Worm (Caenorhabditis elegans) whole organism, L4 larva: ENCODE results near the gene tmem-135.

Experiments used
- F26F4.8 ChIP-seq: fragments of 200-800 bp; sonication (Bioruptor generic); conservative IDR thresholded peaks from 2 replicates; pipeline ENCODE4 v1.3.6; 2022; ENCODE audit warnings: missing genetic modification characterization, missing compliant biosample characterization
- F37D6.2 ChIP-seq: sonication (generic microtip); optimal IDR thresholded peaks from 2 replicates; lab custom pipeline; 2016; ENCODE audit warnings: mild to moderate bottlenecking, missing genetic modification characterization, missing compliant biosample characterization
- F49E8.2 ChIP-seq: sonication (generic microtip); optimal IDR thresholded peaks from 2 replicates; lab custom pipeline; 2016; ENCODE audit warnings: missing compliant biosample characterization, mild to moderate bottlenecking, missing genetic modification characterization, borderline replicate concordance
- T20F7.1 ChIP-seq: fragments of 200-800 bp; sonication (Bioruptor generic); optimal IDR thresholded peaks from 2 replicates; lab custom pipeline; 2018; ENCODE audit warnings: mild to moderate bottlenecking, missing genetic modification characterization, missing compliant biosample characterization
- T26A8.4 ChIP-seq: fragments of 200-800 bp; sonication (Bioruptor generic); IDR thresholded peaks from 2 replicates; pipeline ENCODE4 v1.3.6; 2022; ENCODE audit warnings: missing genetic modification characterization, missing compliant biosample characterization
- Y105C5A.15 ChIP-seq: fragments of 200-800 bp; sonication (Bioruptor generic); IDR thresholded peaks from 2 replicates; pipeline ENCODE4 v1.3.6; 2022; ENCODE audit warnings: missing genetic modification characterization, missing compliant biosample characterization
- Y48G9A.11 ChIP-seq: fragments of 200-800 bp; sonication (Bioruptor generic); IDR thresholded peaks from 2 replicates; pipeline ENCODE4 v1.3.6; 2022; ENCODE audit warnings: missing genetic modification reagents, missing genetic modification characterization, missing compliant biosample characterization
- Y75B8A.6 ChIP-seq: fragments of 200-800 bp; sonication (Bioruptor generic); IDR thresholded peaks from 2 replicates; pipeline ENCODE4 v1.3.6; 2022; ENCODE audit warnings: missing genetic modification reagents, missing genetic modification characterization, missing compliant biosample characterization
- attf-4 ChIP-seq: sonication (generic microtip); optimal IDR thresholded peaks from 3 replicates; lab custom pipeline; 2017; ENCODE audit warnings: missing biosample characterization, missing genetic modification characterization
- cey-2 ChIP-seq: sonication (generic microtip); optimal IDR thresholded peaks from 3 replicates; lab custom pipeline; 2017; ENCODE audit warnings: missing genetic modification characterization, mild to moderate bottlenecking, missing compliant biosample characterization, antibody characterized with exemption, borderline replicate concordance; ENCODE audit not compliant: insufficient read depth
- ctbp-1 ChIP-seq: fragments of 200-800 bp; sonication (Bioruptor generic); IDR thresholded peaks from 2 replicates; pipeline ENCODE4 v1.3.6; 2022; ENCODE audit warnings: missing genetic modification reagents, missing genetic modification characterization, missing compliant biosample characterization
- daf-8 ChIP-seq: fragments of 200-800 bp; sonication (Bioruptor generic); IDR thresholded peaks from 2 replicates; pipeline ENCODE4 v1.3.6; 2022; ENCODE audit warnings: missing genetic modification characterization, missing compliant biosample characterization
- dpl-1 ChIP-seq: fragments of 150-350 bp; optimal IDR thresholded peaks from 2 replicates; lab custom pipeline; 2014; ENCODE audit warnings: missing biosample characterization, missing genetic modification reagents, missing genetic modification characterization
- dve-1 ChIP-seq: sonication (generic microtip); optimal IDR thresholded peaks from 2 replicates; lab custom pipeline; 2017; ENCODE audit warnings: antibody characterized with exemption, mild to moderate bottlenecking, missing genetic modification characterization, missing compliant biosample characterization; ENCODE audit not compliant: insufficient read depth
- hif-1 ChIP-seq, 2 experiments: sonication (generic microtip); optimal IDR thresholded peaks; 2 replicates each; lab custom pipeline; 2016 to 2017; ENCODE audit warnings: missing compliant biosample characterization in 2 of 2, missing genetic modification characterization in 2 of 2, missing genetic modification reagents in 2 of 2, missing genotype in 2 of 2, mild to moderate bottlenecking in 1 of 2
- lin-39 ChIP-seq: fragments of 150-350 bp; optimal IDR thresholded peaks from 2 replicates; lab custom pipeline; 2014; ENCODE audit warnings: missing biosample characterization, missing genetic modification reagents, missing genetic modification characterization
- madf-9 ChIP-seq: fragments of 200-800 bp; sonication (Bioruptor generic); conservative IDR thresholded peaks from 2 replicates; pipeline ENCODE4 v1.3.6; 2022; ENCODE audit warnings: missing genetic modification reagents, missing genetic modification characterization, missing compliant biosample characterization
- mdt-29 ChIP-seq: fragments of 200-800 bp; sonication (Bioruptor generic); IDR thresholded peaks from 2 replicates; pipeline ENCODE4 v1.3.6; 2022; ENCODE audit warnings: missing genetic modification reagents, missing genetic modification characterization, missing compliant biosample characterization
- nhr-11 ChIP-seq: fragments of 150-350 bp; optimal IDR thresholded peaks from 2 replicates; lab custom pipeline; 2014; ENCODE audit warnings: missing biosample characterization, missing genetic modification characterization
- nhr-111 ChIP-seq: fragments of 200-800 bp; sonication (Bioruptor generic); optimal IDR thresholded peaks from 2 replicates; lab custom pipeline; 2018; ENCODE audit warnings: mild to moderate bottlenecking, missing genetic modification characterization, missing compliant biosample characterization
- nhr-41 ChIP-seq: fragments of 200-800 bp; sonication (Bioruptor generic); IDR thresholded peaks from 2 replicates; pipeline ENCODE4 v1.3.6; 2022; ENCODE audit warnings: missing genetic modification reagents, missing genetic modification characterization, missing compliant biosample characterization
- nhr-6 ChIP-seq: fragments of 150-350 bp; optimal IDR thresholded peaks from 2 replicates; lab custom pipeline; 2014; ENCODE audit warnings: missing biosample characterization, missing genetic modification characterization
- php-3 ChIP-seq: fragments of 200-800 bp; sonication (Bioruptor generic); IDR thresholded peaks from 2 replicates; pipeline ENCODE4 v1.3.6; 2022; ENCODE audit warnings: missing genetic modification reagents, missing genetic modification characterization, missing compliant biosample characterization
- snpc-4 ChIP-seq: fragments of 150-350 bp; optimal IDR thresholded peaks from 2 replicates; lab custom pipeline; 2014; ENCODE audit warnings: missing biosample characterization, missing genetic modification characterization
- spr-1 ChIP-seq: sonication (generic microtip); optimal IDR thresholded peaks from 2 replicates; lab custom pipeline; 2016; ENCODE audit warnings: mild to moderate bottlenecking, missing genetic modification characterization, missing compliant biosample characterization
- unc-130 ChIP-seq: sonication (generic microtip); optimal IDR thresholded peaks from 2 replicates; lab custom pipeline; 2016; ENCODE audit warnings: missing genetic modification reagents, missing genetic modification characterization, missing compliant biosample characterization
- unc-62 ChIP-seq, 3 experiments: fragments of 150-350 bp in 1 of 3; sonication (generic microtip); optimal IDR thresholded peaks in 2 of 3; peaks in 1 of 3; 1 replicate in 1 of 3; 2 replicates in 2 of 3; lab custom pipeline; 2014 to 2017; ENCODE audit warnings: missing biosample characterization in 3 of 3, missing genetic modification characterization in 3 of 3, missing genetic modification reagents in 3 of 3, missing genotype in 1 of 3

The tmem-135 gene

DNA sequence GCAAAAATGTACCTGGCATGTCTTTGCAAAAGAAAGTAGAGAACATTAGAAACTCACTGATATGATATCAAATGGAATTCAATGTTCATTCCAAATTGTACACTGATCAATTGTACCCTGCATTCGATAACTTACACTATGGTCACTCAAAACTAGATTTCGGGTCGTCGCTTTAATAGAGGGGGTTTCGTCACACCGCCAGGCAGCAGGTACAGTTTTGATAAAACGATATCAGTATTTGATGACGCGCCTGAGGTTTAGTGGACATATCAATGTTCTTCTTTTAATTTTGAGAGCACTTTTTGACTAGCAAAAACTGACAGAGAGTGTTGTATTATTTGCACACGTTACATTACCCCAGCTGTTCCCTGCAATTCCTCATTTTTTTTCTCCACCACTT is 37.4 kb upstream of the tmem-135 start (continued):
- peak; percentile 20 for TF ChIP-seq dve-1 (tag; lab: Kevin White, UChicago)
- no peak for TF ChIP-seq T26A8.4
- no peak for TF ChIP-seq F49E8.2 (tag; lab: Kevin White, UChicago)
- TF ChIP-seq snpc-4 (tag; lab: Kevin White, UChicago) = no peak

DNA sequence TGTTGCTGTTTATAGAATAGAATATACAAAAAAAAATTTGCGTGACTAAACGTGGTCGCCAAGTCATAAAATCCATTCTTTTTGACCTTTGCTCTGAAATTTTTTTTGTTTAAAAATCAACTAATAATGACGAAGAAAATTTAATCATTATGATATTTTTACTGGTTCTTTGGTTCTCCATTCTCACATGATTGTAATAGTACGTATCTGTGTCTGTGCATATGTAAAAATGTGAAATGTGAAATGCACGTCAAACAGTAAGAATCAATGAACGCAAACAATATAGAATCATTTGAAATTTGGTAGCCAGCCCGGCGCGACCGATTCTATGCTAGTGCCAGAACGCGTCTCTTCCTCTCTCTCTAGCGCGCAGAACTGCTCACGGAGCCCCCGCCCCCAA is 36.7 kb upstream of the tmem-135 start, which contains the start of gene hosl-1:
hosl-1 (plus strand) TSS at position 301 of the 400 bp plus-strand sequence.
- TF ChIP-seq hif-1 (tag; optimal IDR thresholded peaks at IDR 0.05; lab: Kevin White, UChicago) (peak in 1 of 2 experiments; percentile 42), daf-8 (GFP tag; lab: Robert Waterston, UW) (no peak), nhr-11 (tag; lab: Kevin White, UChicago) (no peak), nhr-111 (no peak), mdt-29 (GFP tag; lab: Robert Waterston, UW) (no peak), lin-39 (no peak)

DNA sequence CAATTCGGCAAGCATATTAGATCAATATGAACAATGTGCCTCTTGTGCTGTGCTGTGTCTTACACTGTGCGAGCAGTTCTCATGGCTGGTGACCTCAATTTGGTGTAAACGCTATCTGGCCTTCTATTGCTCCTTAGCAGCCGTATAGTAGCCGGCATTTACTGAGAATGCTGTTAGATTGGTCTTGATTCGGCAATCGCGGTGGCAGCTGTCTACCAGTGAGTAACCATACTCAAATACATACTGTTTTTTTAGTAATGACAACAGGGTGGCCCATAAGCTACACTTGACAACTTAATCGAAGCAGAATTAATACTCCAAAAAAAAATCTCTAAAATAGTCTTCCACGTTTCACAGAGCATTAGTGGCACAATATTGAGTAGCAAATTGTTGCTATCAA is 26.4 kb upstream of the tmem-135 start, which contains the start of gene C46C11.4:
C46C11.4 (minus strand) TSS at position 101 of the 400 bp plus-strand sequence.
- TF ChIP-seq spr-1 (tag; lab: Kevin White, UChicago) = no peak

DNA sequence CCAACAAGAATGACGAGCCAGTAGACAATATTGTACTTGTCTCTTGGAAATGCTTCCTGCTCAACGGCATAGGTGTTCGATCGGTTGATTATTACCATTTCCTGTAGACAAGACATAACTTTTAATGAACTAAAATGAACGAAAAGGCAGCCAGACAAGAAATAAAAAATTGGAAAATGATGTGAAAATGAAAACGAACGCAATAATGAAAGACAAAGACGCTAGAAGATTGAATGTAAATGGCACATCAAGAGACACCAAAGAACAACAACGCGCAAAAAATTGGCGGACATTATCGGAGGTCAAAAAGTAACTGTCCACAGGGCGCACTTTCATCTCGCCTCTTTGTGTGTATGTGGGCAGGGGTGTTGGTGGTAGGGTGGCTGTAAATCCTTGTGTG is 24.4 kb upstream of the tmem-135 start, which contains the start of gene ent-5:
ent-5 (minus strand) TSS at position 101 of the 400 bp plus-strand sequence.
- no peak for TF ChIP-seq php-3 (GFP tag; lab: Robert Waterston, UW)

DNA sequence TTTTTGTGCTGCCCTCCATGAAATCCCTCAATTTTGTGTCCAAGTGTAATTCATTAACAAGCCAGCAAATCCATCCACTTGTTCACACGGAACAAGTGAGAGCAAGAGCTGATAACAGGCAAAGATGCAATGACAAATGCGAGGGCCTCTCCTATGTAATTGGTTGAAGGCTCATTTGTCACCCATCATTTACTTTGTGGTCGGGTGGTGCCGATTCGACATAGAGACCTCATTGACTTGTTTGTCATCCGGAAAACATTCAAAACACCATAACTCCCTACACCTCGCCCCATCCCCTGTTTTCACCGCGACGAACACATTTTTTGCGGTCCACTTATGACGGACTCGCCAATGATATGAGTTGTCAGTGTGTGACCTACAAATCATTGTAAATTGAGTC is 22.1 kb upstream of the tmem-135 start:
- TF ChIP-seq unc-62 (GFP tag; optimal IDR thresholded peaks at IDR 0.05 in 1 of 2; lab: Kevin White, UChicago) (peak in 1 of 2 experiments; percentile 85), unc-62 (tag; optimal IDR thresholded peaks at IDR 0.05; lab: Kevin White, UChicago) (no peak), T20F7.1 (GFP tag; lab: Kevin White, UChicago) (no peak)

DNA sequence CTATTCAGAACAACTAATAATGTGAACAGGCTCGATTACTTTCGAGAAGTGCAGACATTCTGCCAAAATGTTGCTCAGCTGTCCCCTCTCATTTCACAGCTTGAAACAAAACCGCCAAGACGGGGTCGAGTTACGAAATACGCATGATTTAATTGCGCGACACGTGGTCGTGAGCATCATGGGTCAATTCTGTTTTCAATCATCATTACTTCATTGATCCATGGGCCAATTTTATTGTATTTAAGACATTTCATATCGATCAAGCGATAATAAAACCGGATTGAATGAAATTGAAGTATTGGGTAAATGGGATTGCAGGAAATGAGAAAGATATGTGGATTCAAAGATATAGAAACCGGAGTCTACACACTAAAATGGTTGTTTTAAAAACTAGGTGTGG is 20.6 kb upstream of the tmem-135 start:
- TF ChIP-seq snpc-4 (tag; lab: Kevin White, UChicago) = no peak
- no peak for TF ChIP-seq madf-9 (GFP tag; lab: Robert Waterston, UW)
- no peak for TF ChIP-seq php-3 (GFP tag; lab: Robert Waterston, UW)
- no peak for TF ChIP-seq dpl-1 (GFP tag; lab: Kevin White, UChicago)
- no peak for TF ChIP-seq F37D6.2 (tag; lab: Kevin White, UChicago)
- TF ChIP-seq nhr-111 = no peak
- TF ChIP-seq Y105C5A.15 (GFP tag; lab: Robert Waterston, UW) = no peak
- TF ChIP-seq ctbp-1 (GFP tag; lab: Robert Waterston, UW) = no peak
- no peak for TF ChIP-seq unc-130
- TF ChIP-seq nhr-41 (GFP tag; lab: Robert Waterston, UW) = no peak
- no peak for TF ChIP-seq nhr-6 (tag; lab: Kevin White, UChicago)
- TF ChIP-seq Y48G9A.11 (GFP tag; lab: Robert Waterston, UW) = no peak
- TF ChIP-seq F26F4.8 (GFP tag; lab: Robert Waterston, UW) = no peak
- no peak for TF ChIP-seq Y75B8A.6 (GFP tag; lab: Robert Waterston, UW)
- no peak for TF ChIP-seq attf-4
- TF ChIP-seq F49E8.2 (tag; lab: Kevin White, UChicago) = no peak
- TF ChIP-seq spr-1 (tag; lab: Kevin White, UChicago) = no peak
- TF ChIP-seq cey-2 (tag; lab: Kevin White, UChicago) = no peak

DNA sequence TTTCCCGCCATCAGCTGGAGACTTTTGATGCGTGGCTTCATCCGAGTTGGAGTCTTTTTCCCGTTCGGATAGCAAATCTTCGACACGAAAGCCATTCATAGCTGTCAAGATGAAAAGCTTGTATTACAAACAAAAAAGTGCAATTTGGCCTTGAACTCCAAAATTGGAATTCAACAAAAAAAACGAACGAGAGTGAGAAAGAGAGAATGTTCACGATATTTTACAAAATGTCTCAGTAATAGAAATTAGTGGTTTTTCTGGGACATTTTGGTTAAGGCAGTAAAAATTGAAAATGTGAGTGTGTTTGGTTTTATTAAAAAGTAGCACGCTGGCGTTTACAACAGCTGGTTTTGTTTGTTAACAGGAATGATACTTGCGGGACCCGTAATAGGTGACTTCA is 19.4 kb upstream of the tmem-135 start, which contains the start of gene ceh-1:
ceh-1 (minus strand) TSS at position 101 of the 400 bp plus-strand sequence.
- TF ChIP-seq nhr-41 (GFP tag; lab: Robert Waterston, UW) (no peak), attf-4 (no peak)
